Worm (Caenorhabditis elegans) whole organism, L3 larva: ENCODE measurements around the gene popl-1.

Source experiments
- R02D3.7 ChIP-seq: fragments of 150-350 bp; optimal IDR thresholded peaks from 2 replicates; lab custom pipeline; 2014; ENCODE audit warnings: missing biosample characterization, missing genetic modification characterization
- ZK546.5 ChIP-seq: sonication (generic microtip); optimal IDR thresholded peaks from 2 replicates; lab custom pipeline; 2017; ENCODE audit warnings: missing biosample characterization, missing genetic modification characterization
- aly-2 ChIP-seq: fragments of 150-350 bp; optimal IDR thresholded peaks from 2 replicates; lab custom pipeline; 2014; ENCODE audit warnings: missing biosample characterization, missing genetic modification characterization
- ama-1 ChIP-seq: fragments of 150-350 bp; optimal IDR thresholded peaks from 2 replicates; lab custom pipeline; 2018
- ceh-16 ChIP-seq: sonication (generic microtip); optimal IDR thresholded peaks from 2 replicates; lab custom pipeline; 2017; ENCODE audit warnings: missing biosample characterization, missing genetic modification characterization
- ceh-28 ChIP-seq: fragments of 150-350 bp; optimal IDR thresholded peaks from 2 replicates; lab custom pipeline; 2014; ENCODE audit warnings: missing biosample characterization, missing genetic modification reagents, missing genetic modification characterization
- ceh-82 ChIP-seq: fragments of 150-350 bp; optimal IDR thresholded peaks from 2 replicates; lab custom pipeline; 2014; ENCODE audit warnings: missing biosample characterization, missing genetic modification characterization
- ceh-9 ChIP-seq: sonication (generic microtip); optimal IDR thresholded peaks from 2 replicates; lab custom pipeline; 2018; ENCODE audit warnings: missing biosample characterization, missing genetic modification characterization
- daf-12 ChIP-seq: fragments of 150-350 bp; optimal IDR thresholded peaks from 2 replicates; lab custom pipeline; 2014; ENCODE audit warnings: missing biosample characterization, missing genetic modification reagents, missing genetic modification characterization
- egl-27 ChIP-seq: sonication (generic microtip); optimal IDR thresholded peaks from 4 replicates; lab custom pipeline; 2017; ENCODE audit warnings: missing biosample characterization, missing genetic modification reagents, missing genetic modification characterization
- egl-5 ChIP-seq: fragments of 150-350 bp; optimal IDR thresholded peaks from 2 replicates; lab custom pipeline; 2017; ENCODE audit warnings: missing biosample characterization, missing genetic modification reagents, missing genetic modification characterization, inconsistent platforms
- elt-1 ChIP-seq: fragments of 150-350 bp; optimal IDR thresholded peaks from 2 replicates; lab custom pipeline; 2014; ENCODE audit warnings: missing biosample characterization, missing genetic modification characterization
- elt-2 ChIP-seq: sonication (generic microtip); optimal IDR thresholded peaks from 2 replicates; lab custom pipeline; 2016; ENCODE audit warnings: missing genetic modification reagents, mild to moderate bottlenecking, missing genetic modification characterization, missing compliant biosample characterization
- elt-3 ChIP-seq, 3 experiments: fragments of 150-350 bp in 1 of 3; sonication (generic microtip) in 2 of 3; optimal IDR thresholded peaks; 2 replicates in 2 of 3; 4 replicates in 1 of 3; lab custom pipeline; 2014 to 2017; ENCODE audit warnings: missing biosample characterization in 3 of 3, missing genetic modification characterization in 3 of 3
- eor-1 ChIP-seq, 2 experiments: fragments of 150-350 bp; optimal IDR thresholded peaks; 2 replicates each; lab custom pipeline; 2014 to 2018; ENCODE audit warnings: missing biosample characterization in 2 of 2, missing genetic modification characterization in 2 of 2
- fkh-10 ChIP-seq: sonication (generic microtip); optimal IDR thresholded peaks from 2 replicates; lab custom pipeline; 2017; ENCODE audit warnings: missing biosample characterization, missing genetic modification reagents, missing genetic modification characterization
- fkh-2 ChIP-seq: fragments of 150-350 bp; optimal IDR thresholded peaks from 2 replicates; lab custom pipeline; 2014; ENCODE audit warnings: missing biosample characterization, missing genetic modification reagents, missing genetic modification characterization
- fos-1 ChIP-seq: fragments of 150-350 bp; optimal IDR thresholded peaks from 2 replicates; lab custom pipeline; 2014; ENCODE audit warnings: missing biosample characterization, missing genetic modification characterization
- hmg-11 ChIP-seq: sonication (generic microtip); optimal IDR thresholded peaks from 2 replicates; lab custom pipeline; 2016; ENCODE audit warnings: missing genetic modification characterization, missing compliant biosample characterization
- jun-1 ChIP-seq: fragments of 150-350 bp; optimal IDR thresholded peaks from 2 replicates; lab custom pipeline; 2014; ENCODE audit warnings: missing biosample characterization, missing genetic modification reagents, missing genetic modification characterization
- lin-15B ChIP-seq: fragments of 150-350 bp; optimal IDR thresholded peaks from 2 replicates; lab custom pipeline; 2014; ENCODE audit warnings: missing biosample characterization, missing genetic modification characterization
- lin-39 ChIP-seq: fragments of 150-350 bp; optimal IDR thresholded peaks from 2 replicates; lab custom pipeline; 2018; ENCODE audit warnings: missing biosample characterization, missing genetic modification reagents, missing genetic modification characterization
- lsy-12 ChIP-seq: sonication (generic microtip); optimal IDR thresholded peaks from 2 replicates; lab custom pipeline; 2016; ENCODE audit warnings: mild to moderate bottlenecking, missing genetic modification characterization, missing compliant biosample characterization
- mdl-1 ChIP-seq: fragments of 150-350 bp; optimal IDR thresholded peaks from 2 replicates; lab custom pipeline; 2014; ENCODE audit warnings: missing biosample characterization, missing genetic modification characterization
- mml-1 ChIP-seq: fragments of 150-350 bp; sonication (generic microtip); optimal IDR thresholded peaks from 3 replicates; lab custom pipeline; 2014; ENCODE audit warnings: missing biosample characterization, missing genetic modification characterization
- nfya-1 ChIP-seq: sonication (generic microtip); optimal IDR thresholded peaks from 2 replicates; lab custom pipeline; 2017; ENCODE audit warnings: missing genetic modification characterization, mild to moderate bottlenecking, missing compliant biosample characterization, antibody characterized with exemption, moderate library complexity; ENCODE audit not compliant: insufficient read depth
- nhr-11 ChIP-seq: fragments of 150-350 bp; optimal IDR thresholded peaks from 2 replicates; lab custom pipeline; 2014; ENCODE audit warnings: missing biosample characterization, missing genetic modification characterization
- nhr-12 ChIP-seq: fragments of 150-350 bp; optimal IDR thresholded peaks from 2 replicates; lab custom pipeline; 2014; ENCODE audit warnings: missing biosample characterization, missing genetic modification characterization
- nhr-23 ChIP-seq: fragments of 150-350 bp; optimal IDR thresholded peaks from 2 replicates; lab custom pipeline; 2014; ENCODE audit warnings: missing biosample characterization, missing genetic modification reagents, missing genetic modification characterization
- nhr-25 ChIP-seq: sonication (generic microtip); optimal IDR thresholded peaks from 2 replicates; lab custom pipeline; 2017; ENCODE audit warnings: missing biosample characterization, missing genetic modification characterization
- nhr-28 ChIP-seq: fragments of 150-350 bp; optimal IDR thresholded peaks from 2 replicates; lab custom pipeline; 2014; ENCODE audit warnings: missing biosample characterization, missing genetic modification characterization
- nhr-43 ChIP-seq: sonication (generic microtip); optimal IDR thresholded peaks from 2 replicates; lab custom pipeline; 2016; ENCODE audit warnings: mild to moderate bottlenecking, missing genetic modification characterization, missing compliant biosample characterization; ENCODE audit not compliant: poor library complexity, severe bottlenecking
- nhr-67 ChIP-seq: fragments of 150-350 bp; optimal IDR thresholded peaks from 2 replicates; lab custom pipeline; 2014; ENCODE audit warnings: missing biosample characterization, missing genetic modification characterization
- nhr-76 ChIP-seq: fragments of 150-350 bp; sonication (generic microtip); optimal IDR thresholded peaks from 5 replicates; lab custom pipeline; 2014; ENCODE audit warnings: missing biosample characterization, missing genetic modification characterization
- nhr-77 ChIP-seq: fragments of 150-350 bp; optimal IDR thresholded peaks from 2 replicates; lab custom pipeline; 2014; ENCODE audit warnings: missing biosample characterization, missing genetic modification characterization
- pha-4 ChIP-seq: fragments of 150-350 bp; optimal IDR thresholded peaks from 2 replicates; lab custom pipeline; 2014; ENCODE audit warnings: missing biosample characterization, missing genetic modification reagents, missing genetic modification characterization
- pqm-1 ChIP-seq: fragments of 150-350 bp; optimal IDR thresholded peaks from 2 replicates; lab custom pipeline; 2017; ENCODE audit warnings: missing biosample characterization, missing genetic modification characterization, inconsistent platforms
- sea-2 ChIP-seq: fragments of 150-350 bp; sonication (generic microtip); optimal IDR thresholded peaks from 4 replicates; lab custom pipeline; 2014; ENCODE audit warnings: missing biosample characterization, missing genetic modification reagents, missing genetic modification characterization
- skn-1 ChIP-seq: fragments of 150-350 bp; optimal IDR thresholded peaks from 2 replicates; lab custom pipeline; 2014; ENCODE audit warnings: missing biosample characterization, missing genetic modification characterization
- snpc-4 ChIP-seq: fragments of 150-350 bp; optimal IDR thresholded peaks from 2 replicates; lab custom pipeline; 2014; ENCODE audit warnings: missing biosample characterization, missing genetic modification characterization
- tbx-2 ChIP-seq: sonication (generic microtip); optimal IDR thresholded peaks from 2 replicates; lab custom pipeline; 2016; ENCODE audit warnings: mild to moderate bottlenecking, missing genetic modification characterization, missing compliant biosample characterization
- unc-39 ChIP-seq: sonication (generic microtip); optimal IDR thresholded peaks from 4 replicates; lab custom pipeline; 2017; ENCODE audit warnings: missing biosample characterization, missing genetic modification characterization
- unc-62 ChIP-seq: fragments of 150-350 bp; sonication (generic microtip); optimal IDR thresholded peaks from 4 replicates; lab custom pipeline; 2014; ENCODE audit warnings: missing biosample characterization, missing genetic modification reagents, missing genetic modification characterization
- zag-1 ChIP-seq: fragments of 150-350 bp; optimal IDR thresholded peaks from 2 replicates; lab custom pipeline; 2014; ENCODE audit warnings: missing biosample characterization, missing genetic modification characterization
- ztf-11 ChIP-seq: fragments of 150-350 bp; optimal IDR thresholded peaks from 2 replicates; lab custom pipeline; 2014; ENCODE audit warnings: missing biosample characterization, missing genetic modification characterization
- ztf-4 ChIP-seq: fragments of 150-350 bp; optimal IDR thresholded peaks from 2 replicates; lab custom pipeline; 2014; ENCODE audit warnings: missing biosample characterization, missing genetic modification characterization

The popl-1 gene

DNA sequence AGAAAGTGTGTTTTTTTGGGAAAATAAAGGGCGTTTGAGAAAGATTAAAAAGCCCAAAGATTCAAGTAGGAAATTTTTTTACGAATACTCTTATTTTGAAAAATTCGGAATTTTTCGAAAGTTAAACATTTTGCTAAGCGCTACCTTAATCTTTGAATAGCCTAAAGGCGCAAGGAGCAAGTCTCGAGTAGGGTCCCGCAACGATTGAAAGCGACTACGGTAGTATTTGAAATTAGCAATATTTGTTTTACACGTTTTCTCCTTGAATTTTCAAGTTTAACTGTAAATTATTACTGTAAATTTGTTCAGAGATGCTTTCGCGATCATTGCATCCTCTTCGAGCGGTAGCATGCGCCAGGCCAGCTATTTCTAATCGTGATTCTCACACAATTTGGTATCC is 34.2 kb upstream of the popl-1 start, which contains the start of gene nduf-2.2:
TSS of gene nduf-2.2 (plus strand) at position 310 of the 400 bp plus-strand sequence.
- TF ChIP-seq ZK546.5 (no peak), fkh-2 (tag; lab: Kevin White, UChicago) (no peak), nhr-12 (no peak), hmg-11 (tag; lab: Kevin White, UChicago) (no peak), ceh-28 (tag; lab: Kevin White, UChicago) (no peak), skn-1 (tag; lab: Kevin White, UChicago) (no peak), lsy-12 (no peak), nhr-11 (no peak), daf-12 (tag; lab: Kevin White, UChicago) (no peak), R02D3.7 (tag; lab: Kevin White, UChicago) (no peak), nhr-43 (no peak), nhr-23 (no peak), zag-1 (tag; lab: Kevin White, UChicago) (no peak), unc-39 (no peak), pqm-1 (tag; lab: Kevin White, UChicago) (no peak), ceh-82 (no peak), sea-2 (no peak)

DNA sequence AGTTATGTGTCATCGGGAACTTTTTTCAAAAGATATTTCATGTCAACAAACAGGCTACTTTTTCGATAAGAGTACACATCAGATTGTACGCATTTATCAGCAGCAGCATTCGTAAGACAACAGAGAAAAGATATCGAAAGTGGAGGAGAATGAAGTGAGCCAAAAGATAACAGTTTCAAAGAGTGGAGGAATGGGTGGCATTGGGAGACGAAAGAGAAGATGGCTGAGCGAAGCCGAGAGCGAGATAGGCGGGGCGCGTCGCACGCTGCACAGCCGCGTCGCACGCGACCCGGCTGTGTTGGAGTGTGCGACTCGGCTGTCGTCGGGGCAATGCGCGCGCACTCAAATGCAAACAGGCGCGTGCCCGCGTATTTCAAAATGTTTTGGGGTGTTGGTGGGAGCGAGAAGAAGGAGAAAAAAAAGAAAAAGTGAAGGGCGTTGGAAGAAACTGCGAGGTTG is 33.4 kb upstream of the popl-1 start:
- TF ChIP-seq ama-1 (lab: Kevin White, UChicago) (peak; percentile 50), skn-1 (tag; lab: Kevin White, UChicago) (no peak), pqm-1 (tag; lab: Kevin White, UChicago) (peak; percentile 94), nhr-11 (peak; percentile 44), lsy-12 (peak; percentile 93), elt-2 (tag; lab: Kevin White, UChicago) (peak; percentile 99), lin-39 (tag; lab: Kevin White, UChicago) (peak; percentile 97), daf-12 (tag; lab: Kevin White, UChicago) (no peak), lin-15B (peak; percentile 84), ZK546.5 (no peak), elt-3 (tag; optimal IDR thresholded peaks at IDR 0.05; lab: Kevin White, UChicago) (peak in 2 of 3 experiments; percentile 8 to 36), ztf-11 (no peak), nhr-25 (tag; lab: Kevin White, UChicago) (peak; percentile 92), egl-5 (no peak), ztf-4 (tag; lab: Kevin White, UChicago) (no peak), fos-1 (peak; percentile 33), ceh-9 (tag; lab: Kevin White, UChicago) (no peak), nfya-1 (tag; lab: Kevin White, UChicago) (peak; percentile 97), sea-2 (no peak), elt-1 (tag; lab: Kevin White, UChicago) (peak; percentile 25), R02D3.7 (tag; lab: Kevin White, UChicago) (peak; percentile 50), egl-27 (peak; percentile 43), aly-2 (tag; lab: Kevin White, UChicago) (no peak), ceh-28 (tag; lab: Kevin White, UChicago) (peak; percentile 72), mdl-1 (tag; lab: Kevin White, UChicago) (peak; percentile 60), fkh-2 (tag; lab: Kevin White, UChicago) (no peak), fkh-10 (no peak), hmg-11 (tag; lab: Kevin White, UChicago) (no peak), jun-1 (tag; lab: Kevin White, UChicago) (peak; percentile 92), nhr-23 (peak; percentile 75), mml-1 (tag; lab: Kevin White, UChicago) (no peak), zag-1 (tag; lab: Kevin White, UChicago) (no peak), pha-4 (tag; lab: Kevin White, UChicago) (peak; percentile 86), nhr-76 (no peak), unc-39 (no peak), snpc-4 (tag; lab: Kevin White, UChicago) (peak; percentile 49), ceh-16 (tag; lab: Kevin White, UChicago) (no peak), nhr-77 (peak; percentile 71), nhr-28 (tag; lab: Kevin White, UChicago) (no peak), tbx-2 (tag; lab: Kevin White, UChicago) (peak; percentile 62), ceh-82 (no peak), unc-62 (GFP tag; lab: Kevin White, UChicago) (no peak), eor-1 (tag; optimal IDR thresholded peaks at IDR 0.05; lab: Kevin White, UChicago) (no peak), nhr-43 (peak; percentile 74), nhr-67 (no peak)
